Worm (Caenorhabditis elegans) whole organism, young adult: ENCODE data around the gene yars-2.

ENCODE experiments used
- B0035.1 ChIP-seq: sonication (generic microtip); optimal IDR thresholded peaks from 2 replicates; lab custom pipeline; 2016; ENCODE audit warnings: missing genetic modification characterization, mild to moderate bottlenecking, missing compliant biosample characterization, missing genotype, missing genetic modification reagents
- C17E4.6 ChIP-seq: fragments of 200-800 bp; sonication (Bioruptor generic); IDR thresholded peaks from 2 replicates; pipeline ENCODE4 v1.3.6; 2022; ENCODE audit warnings: missing genetic modification reagents, missing genetic modification characterization, missing compliant biosample characterization
- F22D6.2 ChIP-seq: sonication (generic microtip); optimal IDR thresholded peaks from 2 replicates; lab custom pipeline; 2016; ENCODE audit warnings: mild to moderate bottlenecking, missing genetic modification characterization, missing compliant biosample characterization
- F57A8.1 ChIP-seq: fragments of 200-800 bp; sonication (Bioruptor generic); optimal IDR thresholded peaks from 2 replicates; lab custom pipeline; 2018; ENCODE audit warnings: mild to moderate bottlenecking, missing genetic modification characterization, moderate library complexity, missing compliant biosample characterization
- F57C9.4 ChIP-seq: sonication (generic microtip); optimal IDR thresholded peaks from 2 replicates; lab custom pipeline; 2017; ENCODE audit warnings: mild to moderate bottlenecking, missing genetic modification characterization, missing compliant biosample characterization
- Y79H2A.3 ChIP-seq: fragments of 200-800 bp; sonication (Bioruptor generic); conservative IDR thresholded peaks from 2 replicates; pipeline ENCODE4 v1.3.6; 2022; ENCODE audit warnings: missing genetic modification reagents, missing genetic modification characterization, missing compliant biosample characterization
- ZK185.1 ChIP-seq: sonication (generic microtip); optimal IDR thresholded peaks from 2 replicates; lab custom pipeline; 2016; ENCODE audit warnings: mild to moderate bottlenecking, missing genetic modification characterization, missing compliant biosample characterization; ENCODE audit not compliant: poor library complexity, severe bottlenecking
- akir-1 ChIP-seq: fragments of 200-800 bp; sonication (Bioruptor generic); optimal IDR thresholded peaks from 2 replicates; lab custom pipeline; 2018; ENCODE audit warnings: mild to moderate bottlenecking, missing genetic modification characterization, moderate library complexity, missing compliant biosample characterization
- aptf-2 ChIP-seq: fragments of 200-800 bp; sonication (Bioruptor generic); conservative IDR thresholded peaks from 2 replicates; pipeline ENCODE4 v1.3.6; 2022; ENCODE audit warnings: missing genetic modification reagents, missing genetic modification characterization, missing compliant biosample characterization
- atf-7 ChIP-seq: sonication (generic microtip); optimal IDR thresholded peaks from 2 replicates; lab custom pipeline; 2017; ENCODE audit warnings: mild to moderate bottlenecking, missing genetic modification characterization, missing compliant biosample characterization
- attf-5 ChIP-seq: fragments of 200-800 bp; sonication (Bioruptor generic); optimal IDR thresholded peaks from 2 replicates; lab custom pipeline; 2018; ENCODE audit warnings: mild to moderate bottlenecking, missing genetic modification characterization, missing compliant biosample characterization
- ccch-3 ChIP-seq: fragments of 200-800 bp; sonication (Bioruptor generic); optimal IDR thresholded peaks from 2 replicates; lab custom pipeline; 2018; ENCODE audit warnings: mild to moderate bottlenecking, missing genetic modification characterization, missing compliant biosample characterization
- ceh-100 ChIP-seq: fragments of 200-800 bp; sonication (Bioruptor generic); IDR thresholded peaks from 2 replicates; pipeline ENCODE4 v1.3.6; 2022; ENCODE audit warnings: missing genetic modification reagents, missing genetic modification characterization, missing compliant biosample characterization
- ceh-40 ChIP-seq: fragments of 200-800 bp; sonication (Bioruptor generic); IDR thresholded peaks from 2 replicates; pipeline ENCODE4 v1.3.6; 2022; ENCODE audit warnings: missing genetic modification characterization, missing compliant biosample characterization
- ceh-79 ChIP-seq: sonication (generic microtip); optimal IDR thresholded peaks from 2 replicates; lab custom pipeline; 2017; ENCODE audit warnings: mild to moderate bottlenecking, missing genetic modification characterization, missing compliant biosample characterization
- ceh-91 ChIP-seq: fragments of 200-800 bp; sonication (Bioruptor generic); IDR thresholded peaks from 2 replicates; pipeline ENCODE4 v1.3.6; 2022; ENCODE audit warnings: missing genetic modification reagents, missing genetic modification characterization, missing compliant biosample characterization
- dox-1 ChIP-seq: fragments of 200-800 bp; sonication (Bioruptor generic); IDR thresholded peaks from 2 replicates; pipeline ENCODE4 v1.3.6; 2022; ENCODE audit warnings: missing genetic modification reagents, missing genetic modification characterization, missing compliant biosample characterization
- efl-1 ChIP-seq: fragments of 150-350 bp; optimal IDR thresholded peaks from 2 replicates; lab custom pipeline; 2014; ENCODE audit warnings: missing biosample characterization, missing genetic modification reagents, missing genetic modification characterization
- egrh-3 ChIP-seq: fragments of 200-800 bp; sonication (Bioruptor generic); IDR thresholded peaks from 2 replicates; pipeline ENCODE4 v1.3.6; 2022; ENCODE audit warnings: missing genetic modification reagents, missing genetic modification characterization, missing compliant biosample characterization
- ets-4 ChIP-seq: fragments of 200-800 bp; sonication (Bioruptor generic); optimal IDR thresholded peaks from 2 replicates; lab custom pipeline; 2018; ENCODE audit warnings: mild to moderate bottlenecking, missing genetic modification characterization, missing compliant biosample characterization
- gei-17 ChIP-seq: fragments of 200-800 bp; sonication (Bioruptor generic); optimal IDR thresholded peaks from 2 replicates; lab custom pipeline; 2018; ENCODE audit warnings: mild to moderate bottlenecking, missing genetic modification characterization, missing compliant biosample characterization
- hlh-26 ChIP-seq: fragments of 200-800 bp; sonication (Bioruptor generic); conservative IDR thresholded peaks from 2 replicates; pipeline ENCODE4 v1.3.6; 2022; ENCODE audit warnings: missing genetic modification reagents, missing genetic modification characterization, missing compliant biosample characterization
- hmg-20 ChIP-seq: fragments of 200-800 bp; sonication (Bioruptor generic); IDR thresholded peaks from 2 replicates; pipeline ENCODE4 v1.3.6; 2022; ENCODE audit warnings: missing genetic modification reagents, missing genetic modification characterization, missing compliant biosample characterization
- hsf-1 ChIP-seq: fragments of 200-800 bp; sonication (Bioruptor generic); IDR thresholded peaks from 2 replicates; pipeline ENCODE4 v1.3.6; 2022; ENCODE audit warnings: missing genetic modification reagents, missing genetic modification characterization, missing compliant biosample characterization
- lin-35 ChIP-seq, 3 experiments: fragments of 150-350 bp in 2 of 3; sonication (generic microtip) in 1 of 3; optimal IDR thresholded peaks; 2 replicates each; lab custom pipeline; 2014 to 2018; ENCODE audit warnings: missing biosample characterization in 3 of 3, missing genetic modification characterization in 3 of 3, missing genetic modification reagents in 3 of 3
- lin-40 ChIP-seq: sonication (generic microtip); optimal IDR thresholded peaks from 2 replicates; lab custom pipeline; 2016; ENCODE audit warnings: missing genetic modification characterization, mild to moderate bottlenecking, missing compliant biosample characterization, missing genotype, missing genetic modification reagents
- lir-1 ChIP-seq: fragments of 200-800 bp; sonication (Bioruptor generic); conservative IDR thresholded peaks from 2 replicates; pipeline ENCODE4 v1.3.6; 2022; ENCODE audit warnings: missing genetic modification reagents, missing genetic modification characterization, missing compliant biosample characterization
- madf-10 ChIP-seq: sonication (generic microtip); optimal IDR thresholded peaks from 2 replicates; lab custom pipeline; 2016; ENCODE audit warnings: mild to moderate bottlenecking, missing genetic modification characterization, missing compliant biosample characterization
- madf-3 ChIP-seq: fragments of 200-800 bp; sonication (Bioruptor generic); IDR thresholded peaks from 2 replicates; pipeline ENCODE4 v1.3.6; 2022; ENCODE audit warnings: missing genetic modification reagents, missing genetic modification characterization, missing compliant biosample characterization
- madf-6 ChIP-seq: fragments of 200-800 bp; sonication (Bioruptor generic); IDR thresholded peaks from 2 replicates; pipeline ENCODE4 v1.3.6; 2022; ENCODE audit warnings: missing genetic modification reagents, missing genetic modification characterization, missing compliant biosample characterization
- mel-28 ChIP-seq: sonication (generic microtip); optimal IDR thresholded peaks from 2 replicates; lab custom pipeline; 2016; ENCODE audit warnings: borderline replicate concordance, mild to moderate bottlenecking, missing genetic modification characterization, missing compliant biosample characterization
- nfyb-1 ChIP-seq: fragments of 200-800 bp; sonication (Bioruptor generic); IDR thresholded peaks from 2 replicates; pipeline ENCODE4 v1.3.6; 2022; ENCODE audit warnings: missing genetic modification reagents, missing genetic modification characterization, missing compliant biosample characterization
- nhr-80 ChIP-seq: sonication (generic microtip); optimal IDR thresholded peaks from 2 replicates; lab custom pipeline; 2016; ENCODE audit warnings: missing genetic modification characterization, missing compliant biosample characterization
- pha-4 ChIP-seq: fragments of 150-350 bp; sonication (generic microtip); optimal IDR thresholded peaks from 2 replicates; lab custom pipeline; 2014; ENCODE audit warnings: missing biosample characterization, missing genetic modification reagents, missing genetic modification characterization
- rec-8 ChIP-seq, 2 experiments: sonication (generic microtip); optimal IDR thresholded peaks; 2 replicates each; lab custom pipeline; 2016; ENCODE audit warnings: mild to moderate bottlenecking in 2 of 2, missing genetic modification characterization in 2 of 2, missing genetic modification reagents in 2 of 2, missing genotype in 2 of 2, missing biosample characterization in 1 of 2, missing compliant biosample characterization in 1 of 2, moderate library complexity in 1 of 2
- rpc-1 ChIP-seq, 2 experiments: fragments of 150-350 bp in 1 of 2; sonication (generic microtip) in 1 of 2; optimal IDR thresholded peaks; 2 replicates each; lab custom pipeline; 2014 to 2018; ENCODE audit warnings: missing biosample characterization in 1 of 2, missing genetic modification characterization in 1 of 2, missing genetic modification reagents in 1 of 2, missing genotype in 1 of 2
- sea-2 ChIP-seq: fragments of 200-800 bp; sonication (Bioruptor generic); IDR thresholded peaks from 2 replicates; pipeline ENCODE4 v1.3.6; 2022; ENCODE audit warnings: missing genetic modification characterization, missing compliant biosample characterization
- tbp1 ChIP-seq: fragments of 200-800 bp; sonication (Bioruptor generic); optimal IDR thresholded peaks from 2 replicates; lab custom pipeline; 2018; ENCODE audit warnings: mild to moderate bottlenecking, missing genetic modification characterization, missing compliant biosample characterization
- zfh-2 ChIP-seq: fragments of 200-800 bp; sonication (Bioruptor generic); conservative IDR thresholded peaks from 2 replicates; pipeline ENCODE4 v1.3.6; 2022; ENCODE audit warnings: missing genetic modification reagents, missing genetic modification characterization, missing compliant biosample characterization
- ztf-25 ChIP-seq: fragments of 200-800 bp; sonication (Bioruptor generic); IDR thresholded peaks from 2 replicates; pipeline ENCODE4 v1.3.6; 2022; ENCODE audit warnings: missing genetic modification reagents, missing genetic modification characterization, missing compliant biosample characterization
- ztf-26 ChIP-seq: sonication (generic microtip); optimal IDR thresholded peaks from 2 replicates; lab custom pipeline; 2017; ENCODE audit warnings: missing genetic modification characterization, missing compliant biosample characterization

The yars-2 gene

ce11 chrIV:4705182-4705581 lies 7.2 kb downstream of the yars-2 start (continued):
- TF ChIP-seq nhr-80 (tag; lab: Kevin White, UChicago) (peak; percentile 99), rpc-1 (optimal IDR thresholded peaks at IDR 0.05; lab: Kevin White, UChicago) (no peak), rpc-1 (tag; optimal IDR thresholded peaks at IDR 0.05; lab: Kevin White, UChicago) (no peak), attf-5 (GFP tag; lab: Kevin White, UChicago) (peak; percentile 93)

ce11 chrIV:4703911-4704310 lies 8.5 kb downstream of the yars-2 start, which contains the start of gene ogdh-1:
Gene ogdh-1 (minus strand): TSS chrIV:4704011.
- TF ChIP-seq F57C9.4 (tag; lab: Kevin White, UChicago) (no peak), ztf-26 (tag; lab: Kevin White, UChicago) (no peak), lin-35 (GFP tag; optimal IDR thresholded peaks at IDR 0.05; lab: Kevin White, UChicago) (no peak), akir-1 (no peak), ztf-25 (GFP tag; lab: Robert Waterston, UW) (no peak), Y79H2A.3 (GFP tag; lab: Robert Waterston, UW) (no peak), hsf-1 (GFP tag; lab: Robert Waterston, UW) (no peak), ceh-91 (GFP tag; lab: Robert Waterston, UW) (no peak), atf-7 (tag; lab: Kevin White, UChicago) (no peak), efl-1 (GFP tag; lab: Kevin White, UChicago) (no peak), ZK185.1 (tag; lab: Kevin White, UChicago) (no peak), F22D6.2 (tag; lab: Kevin White, UChicago) (no peak), ets-4 (no peak), hlh-26 (no peak), gei-17 (no peak), F57A8.1 (GFP tag; lab: Kevin White, UChicago) (no peak), pha-4 (tag; lab: Kevin White, UChicago) (no peak)

- TF ChIP-seq sea-2: no peak
- no peak for TF ChIP-seq akir-1
- no peak for TF ChIP-seq tbp1 (GFP tag; lab: Kevin White, UChicago)
- TF ChIP-seq ceh-79 (tag; lab: Kevin White, UChicago): no peak
- no peak for TF ChIP-seq F57C9.4 (tag; lab: Kevin White, UChicago)
- TF ChIP-seq mel-28: no peak
Observed at ce11 chrIV:4692463-4692862, 20.0 kb downstream of the yars-2 start, which contains the start of gene spe-51. Gene spe-51 (plus strand): TSS chrIV:4692763.

DNA sequence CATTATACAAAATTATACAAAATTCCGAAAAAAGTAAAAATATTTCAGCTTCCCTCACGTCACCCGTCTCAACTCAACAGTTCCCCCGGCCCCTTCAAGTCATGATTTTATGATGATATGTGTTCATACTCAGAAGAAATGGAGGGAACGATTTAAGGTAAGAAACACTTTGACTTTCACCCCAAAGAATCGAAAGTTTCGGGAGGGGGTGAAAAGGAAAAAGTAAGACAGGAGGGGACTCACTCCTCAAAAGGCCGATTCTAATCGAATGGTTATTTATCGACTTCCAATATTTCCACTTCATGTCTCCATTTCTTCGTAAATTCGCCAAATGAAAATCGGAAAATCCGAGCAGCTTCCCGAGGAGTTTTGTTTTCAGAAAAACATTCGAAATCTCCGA lies 24.2 kb downstream of the yars-2 start, which contains the start of gene bus-4:
Gene bus-4, plus strand, starts transcription at position 49 of the 400 bp plus-strand sequence.
- no peak for TF ChIP-seq gei-17
- TF ChIP-seq hmg-20 (GFP tag; lab: Robert Waterston, UW): no peak

DNA sequence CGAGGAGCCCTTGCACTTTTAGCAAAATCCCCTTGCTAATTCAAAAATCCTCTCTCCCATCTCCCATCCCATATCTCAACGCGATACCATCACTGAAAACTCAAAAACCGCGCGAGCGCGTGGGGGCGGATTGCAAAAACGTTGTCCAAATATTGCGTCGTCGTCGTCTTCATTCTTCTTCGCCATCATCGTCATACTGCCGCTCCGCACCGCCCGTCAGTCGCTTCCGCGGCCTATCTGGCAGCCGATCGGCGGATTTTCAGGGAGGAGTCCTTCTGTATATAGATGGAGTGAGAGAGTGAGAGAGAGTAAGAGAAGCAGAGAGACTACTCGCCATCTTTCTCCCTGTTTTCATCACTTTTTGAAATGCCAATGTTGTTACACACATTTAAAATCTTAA lies 25.5 kb downstream of the yars-2 start:
- TF ChIP-seq B0035.1 (no peak), ceh-100 (GFP tag; lab: Robert Waterston, UW) (no peak), ceh-40 (GFP tag; lab: Robert Waterston, UW) (no peak), zfh-2 (GFP tag; lab: Robert Waterston, UW) (peak; percentile 66), nfyb-1 (no peak)

DNA sequence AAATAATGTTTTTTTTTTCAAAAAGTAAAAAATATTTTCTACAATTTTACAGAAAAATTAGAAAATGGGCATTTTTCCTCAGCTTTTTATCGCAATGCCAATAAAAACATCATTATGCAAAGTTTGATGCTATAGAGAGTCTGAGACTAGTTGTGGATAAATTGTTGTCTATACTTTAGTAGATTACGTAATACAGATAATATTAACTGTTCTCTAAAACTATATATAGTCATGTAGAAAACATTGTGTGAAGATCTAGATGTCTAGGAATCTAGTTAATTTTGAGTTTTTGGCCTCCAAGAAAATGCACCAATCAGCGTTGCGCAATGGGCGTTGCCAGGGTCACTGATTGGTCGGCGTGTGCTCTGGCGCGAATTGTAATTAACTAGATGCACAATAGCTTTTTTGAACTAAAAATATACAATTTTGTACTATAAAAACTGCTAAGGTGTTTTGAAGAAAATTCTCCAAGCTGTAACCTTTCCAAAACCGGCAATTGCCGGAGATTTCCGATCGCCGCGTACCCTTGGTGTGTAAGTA lies 26.1 kb downstream of the yars-2 start:
- TF ChIP-seq madf-10 (no peak), madf-6 (no peak), lir-1 (GFP tag; lab: Robert Waterston, UW) (no peak), C17E4.6 (no peak), madf-3 (GFP tag; lab: Robert Waterston, UW) (no peak), F57C9.4 (tag; lab: Kevin White, UChicago) (no peak), rec-8 (tag; optimal IDR thresholded peaks at IDR 0.05; lab: Kevin White, UChicago) (no peak), lin-40 (tag; lab: Kevin White, UChicago) (no peak), dox-1 (no peak), aptf-2 (GFP tag; lab: Robert Waterston, UW) (no peak), egrh-3 (no peak), F22D6.2 (tag; lab: Kevin White, UChicago) (no peak), ccch-3 (GFP tag; lab: Kevin White, UChicago) (no peak)
